Worm (Caenorhabditis elegans) whole organism, young adult: ENCODE measurements around the gene T09A5.5.

Experiments used
- B0019.2 ChIP-seq: fragments of 200-800 bp; sonication (Bioruptor generic); conservative IDR thresholded peaks from 2 replicates; pipeline ENCODE4 v1.3.6; 2022; ENCODE audit warnings: missing genetic modification reagents, missing genetic modification characterization, missing compliant biosample characterization
- B0035.1 ChIP-seq: sonication (generic microtip); optimal IDR thresholded peaks from 2 replicates; lab custom pipeline; 2016; ENCODE audit warnings: missing genetic modification characterization, mild to moderate bottlenecking, missing compliant biosample characterization, missing genotype, missing genetic modification reagents
- B0336.3 ChIP-seq: fragments of 200-800 bp; sonication (Bioruptor generic); IDR thresholded peaks from 2 replicates; pipeline ENCODE4 v1.3.6; 2022; ENCODE audit warnings: missing genetic modification characterization, missing compliant biosample characterization
- C06A6.2 ChIP-seq: fragments of 200-800 bp; sonication (Bioruptor generic); conservative IDR thresholded peaks from 2 replicates; pipeline ENCODE4 v1.3.6; 2022; ENCODE audit warnings: missing genetic modification characterization, missing compliant biosample characterization
- F10E7.11 ChIP-seq: sonication (generic microtip); optimal IDR thresholded peaks from 2 replicates; lab custom pipeline; 2017; ENCODE audit warnings: mild to moderate bottlenecking, missing genetic modification characterization, moderate library complexity, missing compliant biosample characterization
- F22D6.2 ChIP-seq: sonication (generic microtip); optimal IDR thresholded peaks from 2 replicates; lab custom pipeline; 2016; ENCODE audit warnings: mild to moderate bottlenecking, missing genetic modification characterization, missing compliant biosample characterization
- F23B12.7 ChIP-seq: sonication (generic microtip); optimal IDR thresholded peaks from 2 replicates; lab custom pipeline; 2017; ENCODE audit warnings: missing genetic modification characterization, mild to moderate bottlenecking, missing compliant biosample characterization, antibody characterized with exemption, moderate library complexity; ENCODE audit not compliant: insufficient read depth
- F33H1.4 ChIP-seq: fragments of 200-800 bp; sonication (Bioruptor generic); IDR thresholded peaks from 2 replicates; pipeline ENCODE4 v1.3.6; 2022; ENCODE audit warnings: missing genetic modification reagents, missing genetic modification characterization, missing compliant biosample characterization
- F39B2.1 ChIP-seq: fragments of 200-800 bp; sonication (Bioruptor generic); IDR thresholded peaks from 2 replicates; pipeline ENCODE4 v1.3.6; 2022; ENCODE audit warnings: missing genetic modification reagents, missing genetic modification characterization, missing compliant biosample characterization
- F49E8.2 ChIP-seq: sonication (generic microtip); optimal IDR thresholded peaks from 3 replicates; lab custom pipeline; 2017; ENCODE audit warnings: missing genetic modification characterization, mild to moderate bottlenecking, missing compliant biosample characterization, antibody characterized with exemption, moderate library complexity; ENCODE audit not compliant: insufficient read depth
- K11D2.4 ChIP-seq: fragments of 200-800 bp; sonication (Bioruptor generic); IDR thresholded peaks from 2 replicates; pipeline ENCODE4 v1.3.6; 2022; ENCODE audit warnings: missing genetic modification reagents, missing genetic modification characterization, missing compliant biosample characterization
- T26A5.8 ChIP-seq: sonication (generic microtip); optimal IDR thresholded peaks from 2 replicates; lab custom pipeline; 2016; ENCODE audit warnings: missing genetic modification characterization, missing compliant biosample characterization
- Y53F4B.3 ChIP-seq: fragments of 200-800 bp; sonication (Bioruptor generic); IDR thresholded peaks from 2 replicates; pipeline ENCODE4 v1.3.6; 2022; ENCODE audit warnings: missing genetic modification reagents, missing genetic modification characterization, missing compliant biosample characterization
- Y56A3A.18 ChIP-seq: fragments of 200-800 bp; sonication (Bioruptor generic); IDR thresholded peaks from 2 replicates; pipeline ENCODE4 v1.3.6; 2022; ENCODE audit warnings: missing genetic modification reagents, missing genetic modification characterization, missing compliant biosample characterization
- Y67H2A.10 ChIP-seq: fragments of 200-800 bp; sonication (Bioruptor generic); conservative IDR thresholded peaks from 2 replicates; pipeline ENCODE4 v1.3.6; 2022; ENCODE audit warnings: missing genetic modification reagents, missing genetic modification characterization, missing compliant biosample characterization
- Y95B8A.8 ChIP-seq: fragments of 200-800 bp; sonication (Bioruptor generic); IDR thresholded peaks from 2 replicates; pipeline ENCODE4 v1.3.6; 2022; ENCODE audit warnings: missing genetic modification reagents, missing genetic modification characterization, missing compliant biosample characterization
- ZK185.1 ChIP-seq: sonication (generic microtip); optimal IDR thresholded peaks from 2 replicates; lab custom pipeline; 2016; ENCODE audit warnings: mild to moderate bottlenecking, missing genetic modification characterization, missing compliant biosample characterization; ENCODE audit not compliant: poor library complexity, severe bottlenecking
- akir-1 ChIP-seq: fragments of 200-800 bp; sonication (Bioruptor generic); optimal IDR thresholded peaks from 2 replicates; lab custom pipeline; 2018; ENCODE audit warnings: mild to moderate bottlenecking, missing genetic modification characterization, moderate library complexity, missing compliant biosample characterization
- aptf-3 ChIP-seq: fragments of 200-800 bp; sonication (Bioruptor generic); IDR thresholded peaks from 2 replicates; pipeline ENCODE4 v1.3.6; 2022; ENCODE audit warnings: missing genetic modification characterization, missing compliant biosample characterization
- athp-1 ChIP-seq: sonication (generic microtip); optimal IDR thresholded peaks from 2 replicates; lab custom pipeline; 2017; ENCODE audit warnings: mild to moderate bottlenecking, missing genetic modification characterization, missing compliant biosample characterization
- bed-1 ChIP-seq: fragments of 200-800 bp; sonication (Bioruptor generic); IDR thresholded peaks from 2 replicates; pipeline ENCODE4 v1.3.6; 2022; ENCODE audit warnings: missing genetic modification reagents, missing genetic modification characterization, missing compliant biosample characterization
- ccch-3 ChIP-seq: fragments of 200-800 bp; sonication (Bioruptor generic); optimal IDR thresholded peaks from 2 replicates; lab custom pipeline; 2018; ENCODE audit warnings: mild to moderate bottlenecking, missing genetic modification characterization, missing compliant biosample characterization
- ceh-27 ChIP-seq: fragments of 200-800 bp; sonication (Bioruptor generic); optimal IDR thresholded peaks from 2 replicates; lab custom pipeline; 2018; ENCODE audit warnings: mild to moderate bottlenecking, missing genetic modification characterization, moderate library complexity, missing compliant biosample characterization
- ceh-91 ChIP-seq: fragments of 200-800 bp; sonication (Bioruptor generic); IDR thresholded peaks from 2 replicates; pipeline ENCODE4 v1.3.6; 2022; ENCODE audit warnings: missing genetic modification reagents, missing genetic modification characterization, missing compliant biosample characterization
- chd-7 ChIP-seq: sonication (generic microtip); optimal IDR thresholded peaks from 2 replicates; lab custom pipeline; 2016; ENCODE audit warnings: mild to moderate bottlenecking, missing genetic modification characterization, moderate library complexity, missing compliant biosample characterization
- die-1 ChIP-seq: sonication (generic microtip); optimal IDR thresholded peaks from 2 replicates; lab custom pipeline; 2016; ENCODE audit warnings: missing genotype, mild to moderate bottlenecking, missing genetic modification characterization, missing compliant biosample characterization
- dpff-1 ChIP-seq: sonication (generic microtip); optimal IDR thresholded peaks from 2 replicates; lab custom pipeline; 2017; ENCODE audit warnings: mild to moderate bottlenecking, missing genetic modification characterization, missing compliant biosample characterization
- dpl-1 ChIP-seq: fragments of 150-350 bp; optimal IDR thresholded peaks from 2 replicates; lab custom pipeline; 2014; ENCODE audit warnings: missing biosample characterization, missing genetic modification reagents, missing genetic modification characterization
- egrh-3 ChIP-seq: fragments of 200-800 bp; sonication (Bioruptor generic); IDR thresholded peaks from 2 replicates; pipeline ENCODE4 v1.3.6; 2022; ENCODE audit warnings: missing genetic modification reagents, missing genetic modification characterization, missing compliant biosample characterization
- fkh-3 ChIP-seq: sonication (generic microtip); optimal IDR thresholded peaks from 2 replicates; lab custom pipeline; 2016; ENCODE audit warnings: mild to moderate bottlenecking, missing genetic modification characterization, missing compliant biosample characterization
- him-1 ChIP-seq: sonication (generic microtip); optimal IDR thresholded peaks from 2 replicates; lab custom pipeline; 2016; ENCODE audit warnings: missing genotype, missing genetic modification reagents, missing genetic modification characterization, missing compliant biosample characterization
- hlh-26 ChIP-seq: fragments of 200-800 bp; sonication (Bioruptor generic); conservative IDR thresholded peaks from 2 replicates; pipeline ENCODE4 v1.3.6; 2022; ENCODE audit warnings: missing genetic modification reagents, missing genetic modification characterization, missing compliant biosample characterization
- hmg-20 ChIP-seq: fragments of 200-800 bp; sonication (Bioruptor generic); IDR thresholded peaks from 2 replicates; pipeline ENCODE4 v1.3.6; 2022; ENCODE audit warnings: missing genetic modification reagents, missing genetic modification characterization, missing compliant biosample characterization
- lin-40 ChIP-seq: sonication (generic microtip); optimal IDR thresholded peaks from 2 replicates; lab custom pipeline; 2016; ENCODE audit warnings: missing genetic modification characterization, mild to moderate bottlenecking, missing compliant biosample characterization, missing genotype, missing genetic modification reagents
- lir-1 ChIP-seq: fragments of 200-800 bp; sonication (Bioruptor generic); conservative IDR thresholded peaks from 2 replicates; pipeline ENCODE4 v1.3.6; 2022; ENCODE audit warnings: missing genetic modification reagents, missing genetic modification characterization, missing compliant biosample characterization
- lsy-27 ChIP-seq: sonication (generic microtip); optimal IDR thresholded peaks from 2 replicates; lab custom pipeline; 2017; ENCODE audit warnings: missing genetic modification characterization, mild to moderate bottlenecking, missing compliant biosample characterization, antibody characterized with exemption, missing genotype, borderline replicate concordance; ENCODE audit not compliant: insufficient read depth
- madf-8 ChIP-seq: fragments of 200-800 bp; sonication (Bioruptor generic); conservative IDR thresholded peaks from 2 replicates; pipeline ENCODE4 v1.3.6; 2022; ENCODE audit warnings: missing genetic modification reagents, missing genetic modification characterization, missing compliant biosample characterization
- mcd-1 ChIP-seq: fragments of 200-800 bp; sonication (Bioruptor generic); IDR thresholded peaks from 2 replicates; pipeline ENCODE4 v1.3.6; 2022; ENCODE audit warnings: missing genetic modification reagents, missing genetic modification characterization, missing compliant biosample characterization
- nhr-90 ChIP-seq: sonication (generic microtip); optimal IDR thresholded peaks from 2 replicates; lab custom pipeline; 2016; ENCODE audit warnings: missing genotype, mild to moderate bottlenecking, missing genetic modification characterization, missing compliant biosample characterization
- sdz-38 ChIP-seq: sonication (generic microtip); optimal IDR thresholded peaks from 2 replicates; lab custom pipeline; 2016; ENCODE audit warnings: missing genotype, missing genetic modification characterization, missing compliant biosample characterization
- snpc-1.3 ChIP-seq: sonication (generic microtip); optimal IDR thresholded peaks from 2 replicates; lab custom pipeline; 2017; ENCODE audit warnings: missing genetic modification characterization, mild to moderate bottlenecking, missing compliant biosample characterization, antibody characterized with exemption, moderate library complexity, missing genotype, missing genetic modification reagents; ENCODE audit not compliant: insufficient read depth
- sptf-2 ChIP-seq: fragments of 200-800 bp; sonication (Bioruptor generic); optimal IDR thresholded peaks from 2 replicates; lab custom pipeline; 2018; ENCODE audit warnings: mild to moderate bottlenecking, missing genetic modification characterization, missing compliant biosample characterization
- tbx-9 ChIP-seq: sonication (generic microtip); optimal IDR thresholded peaks from 2 replicates; lab custom pipeline; 2016; ENCODE audit warnings: borderline replicate concordance, missing genetic modification characterization, inconsistent platforms, missing compliant biosample characterization
- unc-130 ChIP-seq: sonication (generic microtip); optimal IDR thresholded peaks from 2 replicates; lab custom pipeline; 2016; ENCODE audit warnings: missing genetic modification reagents, missing genetic modification characterization, missing compliant biosample characterization
- xnd-1 ChIP-seq: sonication (generic microtip); optimal IDR thresholded peaks from 2 replicates; lab custom pipeline; 2016; ENCODE audit warnings: missing genotype, missing genetic modification reagents, missing genetic modification characterization, missing compliant biosample characterization
- zfh-2 ChIP-seq: fragments of 200-800 bp; sonication (Bioruptor generic); conservative IDR thresholded peaks from 2 replicates; pipeline ENCODE4 v1.3.6; 2022; ENCODE audit warnings: missing genetic modification reagents, missing genetic modification characterization, missing compliant biosample characterization
- zim-3 ChIP-seq: sonication (generic microtip); optimal IDR thresholded peaks from 2 replicates; lab custom pipeline; 2017; ENCODE audit warnings: mild to moderate bottlenecking, missing genetic modification characterization, moderate library complexity, missing compliant biosample characterization
- ztf-22 ChIP-seq: fragments of 200-800 bp; sonication (Bioruptor generic); optimal IDR thresholded peaks from 2 replicates; lab custom pipeline; 2018; ENCODE audit warnings: mild to moderate bottlenecking, missing genetic modification characterization, moderate library complexity, missing compliant biosample characterization
- ztf-25 ChIP-seq: fragments of 200-800 bp; sonication (Bioruptor generic); IDR thresholded peaks from 2 replicates; pipeline ENCODE4 v1.3.6; 2022; ENCODE audit warnings: missing genetic modification reagents, missing genetic modification characterization, missing compliant biosample characterization

Gene T09A5.5

ce11 chrII:7870632-7871031, 17.1 kb upstream of the T09A5.5 start (continued):
- TF ChIP-seq nhr-90 (tag; lab: Kevin White, UChicago), result no peak
- TF ChIP-seq aptf-3 (GFP tag; lab: Robert Waterston, UW), result no peak
- no peak for TF ChIP-seq zfh-2 (GFP tag; lab: Robert Waterston, UW)
- TF ChIP-seq him-1 (tag; lab: Kevin White, UChicago), result no peak
- no peak for TF ChIP-seq F39B2.1 (GFP tag; lab: Robert Waterston, UW)
- no peak for TF ChIP-seq dpl-1 (GFP tag; lab: Kevin White, UChicago)
- TF ChIP-seq B0019.2, result no peak
- TF ChIP-seq Y67H2A.10, result no peak
- no peak for TF ChIP-seq bed-1 (GFP tag; lab: Robert Waterston, UW)
- no peak for TF ChIP-seq F10E7.11
- no peak for TF ChIP-seq madf-8 (GFP tag; lab: Robert Waterston, UW)
- no peak for TF ChIP-seq sptf-2 (GFP tag; lab: Kevin White, UChicago)
- TF ChIP-seq mcd-1, result 0 out of 2 replicates have a peak, but pooled peaks have one; percentile 24
- TF ChIP-seq snpc-1.3 (tag; lab: Kevin White, UChicago), result no peak
- TF ChIP-seq chd-7, result no peak
- TF ChIP-seq B0336.3 (GFP tag; lab: Robert Waterston, UW), result 0 out of 2 replicates have a peak, but pooled peaks have one; percentile 37
- TF ChIP-seq Y53F4B.3 (GFP tag; lab: Robert Waterston, UW), result no peak
- TF ChIP-seq F22D6.2 (tag; lab: Kevin White, UChicago), result no peak
- no peak for TF ChIP-seq F23B12.7 (tag; lab: Kevin White, UChicago)
- no peak for TF ChIP-seq T26A5.8 (tag; lab: Kevin White, UChicago)
- TF ChIP-seq ztf-25 (GFP tag; lab: Robert Waterston, UW), result no peak
- TF ChIP-seq B0035.1 (tag; lab: Kevin White, UChicago), result no peak
- TF ChIP-seq ceh-27 (GFP tag; lab: Kevin White, UChicago), result no peak
- no peak for TF ChIP-seq lir-1 (GFP tag; lab: Robert Waterston, UW)
- TF ChIP-seq K11D2.4 (GFP tag; lab: Robert Waterston, UW), result no peak
- TF ChIP-seq hlh-26 (GFP tag; lab: Robert Waterston, UW), result no peak
- TF ChIP-seq dpff-1 (tag; lab: Kevin White, UChicago), result no peak
- TF ChIP-seq xnd-1 (tag; lab: Kevin White, UChicago), result peak; percentile 33
- peak; percentile 68 for TF ChIP-seq athp-1 (tag; lab: Kevin White, UChicago)
- no peak for TF ChIP-seq tbx-9 (tag; lab: Kevin White, UChicago)
- no peak for TF ChIP-seq lsy-27 (tag; lab: Kevin White, UChicago)
- no peak for TF ChIP-seq zim-3 (tag; lab: Kevin White, UChicago)
- no peak for TF ChIP-seq C06A6.2 (GFP tag; lab: Robert Waterston, UW)
- TF ChIP-seq sdz-38 (tag; lab: Kevin White, UChicago), result no peak
- TF ChIP-seq unc-130, result no peak
- TF ChIP-seq die-1 (tag; lab: Kevin White, UChicago), result no peak
- TF ChIP-seq hmg-20 (GFP tag; lab: Robert Waterston, UW), result no peak
- TF ChIP-seq ceh-91 (GFP tag; lab: Robert Waterston, UW), result no peak
- no peak for TF ChIP-seq egrh-3 (GFP tag; lab: Robert Waterston, UW)
- TF ChIP-seq ccch-3 (GFP tag; lab: Kevin White, UChicago), result no peak
- TF ChIP-seq Y95B8A.8 (GFP tag; lab: Robert Waterston, UW), result peak; percentile 18; the same call in 1 of the 2 replicates
- TF ChIP-seq Y56A3A.18 (GFP tag; lab: Robert Waterston, UW), result 0 out of 2 replicates have a peak, but pooled peaks have one; percentile 37
- peak; percentile 30; the same call in 1 of the 2 replicates for TF ChIP-seq F33H1.4 (GFP tag; lab: Robert Waterston, UW)
- no peak for TF ChIP-seq akir-1 (GFP tag; lab: Kevin White, UChicago)
- TF ChIP-seq lin-40 (tag; lab: Kevin White, UChicago), result no peak
- TF ChIP-seq F49E8.2, result no peak
- TF ChIP-seq fkh-3 (tag; lab: Kevin White, UChicago), result no peak
- TF ChIP-seq ztf-22 (GFP tag; lab: Kevin White, UChicago), result no peak
- TF ChIP-seq ZK185.1 (tag; lab: Kevin White, UChicago), result no peak
